Worm (Caenorhabditis elegans) whole organism, young adult: ENCODE results near the gene C14E2.7.

ENCODE experiments used
- ceh-40 ChIP-seq: fragments of 200-800 bp; sonication (Bioruptor generic); IDR thresholded peaks from 2 replicates; pipeline ENCODE4 v1.3.6; 2022; ENCODE audit warnings: missing genetic modification characterization, missing compliant biosample characterization
- nfya-1 ChIP-seq: sonication (generic microtip); optimal IDR thresholded peaks from 2 replicates; lab custom pipeline; 2017; ENCODE audit warnings: antibody characterized with exemption, missing compliant biosample characterization, missing genetic modification characterization, borderline replicate concordance; ENCODE audit not compliant: insufficient read depth

DNA sequence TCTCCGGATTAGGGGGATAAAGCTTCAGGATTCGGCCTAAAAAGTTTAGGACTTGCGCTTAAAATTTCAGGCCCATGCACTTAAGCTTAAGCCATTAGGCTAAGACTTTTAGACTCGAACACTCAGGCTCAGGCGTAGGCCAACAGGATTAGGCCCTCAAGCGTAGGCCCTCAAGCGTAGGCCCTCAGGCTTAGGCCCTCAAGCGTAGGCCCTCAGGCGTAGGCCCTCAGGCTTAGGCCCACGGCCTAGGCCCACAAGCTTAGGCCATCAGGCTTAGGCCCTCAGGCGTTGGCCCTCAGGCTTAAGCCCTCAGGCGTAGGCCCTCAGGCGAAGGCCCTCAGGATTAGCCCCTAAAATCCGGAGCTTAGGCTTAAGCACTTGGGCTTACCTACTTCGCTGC, 34.3 kb downstream of the C14E2.7 start:
- TF ChIP-seq ceh-40 (no peak), nfya-1 (tag; lab: Kevin White, UChicago) (no peak)
